Fruit fly (Drosophila melanogaster): ENCODE measurements around the gene CG13991.

DNA sequence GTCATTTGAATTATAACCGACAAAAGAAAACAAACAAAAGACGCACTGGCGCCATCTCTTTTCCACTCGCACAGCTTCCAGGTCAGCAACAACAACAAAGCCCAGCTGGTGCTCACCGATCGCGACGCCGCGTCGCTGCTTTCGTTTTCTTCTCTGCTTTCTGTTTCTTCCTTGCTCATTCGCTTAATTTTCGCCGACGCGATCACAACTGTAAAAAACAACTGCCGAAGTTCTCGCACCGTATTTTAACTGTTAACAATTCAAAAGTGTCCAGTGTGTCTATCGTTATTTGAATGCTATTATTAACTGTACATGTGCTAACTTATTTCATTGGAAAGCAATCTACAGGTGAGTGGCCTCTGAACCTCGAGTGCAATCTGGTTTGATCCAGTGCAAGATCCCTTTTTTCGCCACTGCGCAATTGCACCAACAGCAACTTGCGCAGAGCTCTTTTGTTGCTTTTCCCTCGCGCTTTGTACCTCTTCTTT is 38.9 kb upstream of the CG13991 start, which contains the start of gene stai:
- no peak for TF ChIP-seq Dll (optimal IDR thresholded peaks at IDR 0.05)
- no peak for TF ChIP-seq psq (optimal IDR thresholded peaks at IDR 0.05)
